Worm (Caenorhabditis elegans) whole organism, L2 larva: ENCODE measurements around the gene T11G6.3.

Experiments used
- C34F6.9 ChIP-seq: fragments of 150-350 bp; optimal IDR thresholded peaks from 2 replicates; lab custom pipeline; 2014; ENCODE audit warnings: missing biosample characterization, missing genetic modification characterization
- F13H6.1 ChIP-seq: sonication (generic microtip); optimal IDR thresholded peaks from 2 replicates; lab custom pipeline; 2016; ENCODE audit warnings: missing genetic modification characterization, missing compliant biosample characterization
- R02D3.7 ChIP-seq: fragments of 150-350 bp; optimal IDR thresholded peaks from 2 replicates; lab custom pipeline; 2014; ENCODE audit warnings: missing biosample characterization, missing genetic modification characterization
- Y55F3AM.14 ChIP-seq: fragments of 200-800 bp; sonication (Bioruptor generic); optimal IDR thresholded peaks from 2 replicates; lab custom pipeline; 2018; ENCODE audit warnings: mild to moderate bottlenecking, missing genetic modification characterization, missing compliant biosample characterization
- alr-1 ChIP-seq: fragments of 150-350 bp; optimal IDR thresholded peaks from 2 replicates; lab custom pipeline; 2014; ENCODE audit warnings: missing biosample characterization, missing genetic modification characterization
- aly-2 ChIP-seq: fragments of 150-350 bp; optimal IDR thresholded peaks from 2 replicates; lab custom pipeline; 2014; ENCODE audit warnings: missing biosample characterization, missing genetic modification characterization
- ama-1 ChIP-seq: fragments of 150-350 bp; optimal IDR thresholded peaks from 2 replicates; lab custom pipeline; 2018; ENCODE audit warnings: inconsistent platforms
- blmp-1 ChIP-seq: sonication (generic microtip); optimal IDR thresholded peaks from 2 replicates; lab custom pipeline; 2017; ENCODE audit warnings: missing genetic modification characterization, mild to moderate bottlenecking, missing compliant biosample characterization, antibody characterized with exemption, moderate library complexity; ENCODE audit not compliant: insufficient read depth
- ceh-16 ChIP-seq: fragments of 150-350 bp; optimal IDR thresholded peaks from 2 replicates; lab custom pipeline; 2014; ENCODE audit warnings: missing biosample characterization, missing genetic modification characterization
- ceh-82 ChIP-seq: fragments of 150-350 bp; optimal IDR thresholded peaks from 2 replicates; lab custom pipeline; 2014; ENCODE audit warnings: missing biosample characterization, missing genetic modification characterization
- crh-2 ChIP-seq: sonication (generic microtip); optimal IDR thresholded peaks from 2 replicates; lab custom pipeline; 2017; ENCODE audit warnings: missing biosample characterization, missing genetic modification characterization
- dmd-4 ChIP-seq: sonication (generic microtip); optimal IDR thresholded peaks from 2 replicates; lab custom pipeline; 2017; ENCODE audit warnings: missing biosample characterization, missing genetic modification characterization
- elt-1 ChIP-seq: fragments of 150-350 bp; optimal IDR thresholded peaks from 2 replicates; lab custom pipeline; 2014; ENCODE audit warnings: missing biosample characterization, missing genetic modification characterization
- fos-1 ChIP-seq: fragments of 150-350 bp; optimal IDR thresholded peaks from 2 replicates; lab custom pipeline; 2014; ENCODE audit warnings: missing biosample characterization, missing genetic modification characterization
- gmeb-1 ChIP-seq: fragments of 150-350 bp; optimal IDR thresholded peaks from 2 replicates; lab custom pipeline; 2014; ENCODE audit warnings: missing biosample characterization, missing genetic modification characterization
- lin-11 ChIP-seq: fragments of 150-350 bp; sonication (generic microtip); optimal IDR thresholded peaks from 2 replicates; lab custom pipeline; 2014; ENCODE audit warnings: missing biosample characterization, missing genetic modification characterization, inconsistent platforms, mixed read lengths
- lin-13 ChIP-seq: fragments of 150-350 bp; optimal IDR thresholded peaks from 2 replicates; lab custom pipeline; 2014; ENCODE audit warnings: missing biosample characterization, missing genetic modification reagents, missing genetic modification characterization
- lin-39 ChIP-seq: fragments of 150-350 bp; optimal IDR thresholded peaks from 2 replicates; lab custom pipeline; 2014; ENCODE audit warnings: missing biosample characterization, missing genetic modification reagents, missing genetic modification characterization
- lsy-2 ChIP-seq, 2 experiments: fragments of 150-350 bp in 1 of 2; sonication (generic microtip) in 1 of 2; optimal IDR thresholded peaks; 2 replicates each; lab custom pipeline; 2014 to 2017; ENCODE audit warnings: missing biosample characterization in 2 of 2, missing genetic modification characterization in 2 of 2
- mbf-1 ChIP-seq: sonication (generic microtip); optimal IDR thresholded peaks from 2 replicates; lab custom pipeline; 2017; ENCODE audit warnings: missing biosample characterization, missing genetic modification characterization
- mdl-1 ChIP-seq, 2 experiments: fragments of 150-350 bp in 1 of 2; sonication (generic microtip) in 1 of 2; optimal IDR thresholded peaks; 2 replicates each; lab custom pipeline; 2017; ENCODE audit warnings: missing biosample characterization in 2 of 2, missing genetic modification characterization in 2 of 2
- nhr-10 ChIP-seq: sonication (generic microtip); optimal IDR thresholded peaks from 2 replicates; lab custom pipeline; 2017; ENCODE audit warnings: missing biosample characterization, missing genetic modification characterization
- nhr-12 ChIP-seq: fragments of 150-350 bp; optimal IDR thresholded peaks from 2 replicates; lab custom pipeline; 2014; ENCODE audit warnings: missing biosample characterization, missing genetic modification characterization
- nhr-129 ChIP-seq: fragments of 150-350 bp; optimal IDR thresholded peaks from 2 replicates; lab custom pipeline; 2014; ENCODE audit warnings: missing biosample characterization, missing genetic modification characterization
- nhr-23 ChIP-seq: fragments of 150-350 bp; optimal IDR thresholded peaks from 2 replicates; lab custom pipeline; 2014; ENCODE audit warnings: missing biosample characterization, missing genetic modification reagents, missing genetic modification characterization
- nhr-237 ChIP-seq: fragments of 150-350 bp; optimal IDR thresholded peaks from 2 replicates; lab custom pipeline; 2014; ENCODE audit warnings: missing biosample characterization, missing genetic modification characterization
- nhr-25 ChIP-seq: fragments of 150-350 bp; sonication (generic microtip); optimal IDR thresholded peaks from 3 replicates; lab custom pipeline; 2014; ENCODE audit warnings: missing biosample characterization, missing genetic modification characterization
- nhr-6 ChIP-seq: fragments of 150-350 bp; optimal IDR thresholded peaks from 2 replicates; lab custom pipeline; 2014; ENCODE audit warnings: missing biosample characterization, missing genetic modification characterization
- nhr-77 ChIP-seq: fragments of 150-350 bp; optimal IDR thresholded peaks from 2 replicates; lab custom pipeline; 2014; ENCODE audit warnings: missing biosample characterization, missing genetic modification characterization
- peb-1 ChIP-seq: fragments of 150-350 bp; optimal IDR thresholded peaks from 2 replicates; lab custom pipeline; 2014; ENCODE audit warnings: missing biosample characterization, missing genetic modification characterization
- sem-4 ChIP-seq: fragments of 150-350 bp; optimal IDR thresholded peaks from 2 replicates; lab custom pipeline; 2014; ENCODE audit warnings: missing biosample characterization, missing genetic modification reagents, missing genetic modification characterization
- skn-1 ChIP-seq: sonication (generic microtip); optimal IDR thresholded peaks from 2 replicates; lab custom pipeline; 2017; ENCODE audit warnings: missing biosample characterization, missing genetic modification characterization
- sma-3 ChIP-seq: sonication (generic microtip); optimal IDR thresholded peaks from 2 replicates; lab custom pipeline; 2016; ENCODE audit warnings: missing genetic modification reagents, missing genetic modification characterization, missing compliant biosample characterization
- sma-9 ChIP-seq, 2 experiments: fragments of 150-350 bp in 1 of 2; sonication (generic microtip) in 1 of 2; optimal IDR thresholded peaks; 2 replicates each; lab custom pipeline; 2014 to 2016; ENCODE audit warnings: missing genetic modification characterization in 2 of 2, mild to moderate bottlenecking in 1 of 2, missing biosample characterization in 1 of 2, missing compliant biosample characterization in 1 of 2, missing genetic modification reagents in 1 of 2, moderate library complexity in 1 of 2
- snpc-4 ChIP-seq: fragments of 150-350 bp; optimal IDR thresholded peaks from 2 replicates; lab custom pipeline; 2014; ENCODE audit warnings: missing biosample characterization, missing genetic modification characterization
- unc-55 ChIP-seq: fragments of 150-350 bp; sonication (generic microtip); optimal IDR thresholded peaks from 3 replicates; lab custom pipeline; 2014; ENCODE audit warnings: missing biosample characterization, missing genetic modification reagents, missing genetic modification characterization
- unc-62 ChIP-seq: fragments of 150-350 bp; optimal IDR thresholded peaks from 2 replicates; lab custom pipeline; 2014; ENCODE audit warnings: missing biosample characterization, missing genetic modification reagents, missing genetic modification characterization
- zag-1 ChIP-seq: fragments of 150-350 bp; optimal IDR thresholded peaks from 2 replicates; lab custom pipeline; 2014; ENCODE audit warnings: missing biosample characterization, missing genetic modification characterization
- ztf-1 ChIP-seq: fragments of 200-800 bp; sonication (Bioruptor generic); conservative IDR thresholded peaks from 2 replicates; pipeline ENCODE4 v1.3.6; 2022; ENCODE audit warnings: missing genetic modification characterization, missing compliant biosample characterization
- ztf-11 ChIP-seq: sonication (generic microtip); optimal IDR thresholded peaks from 2 replicates; lab custom pipeline; 2017; ENCODE audit warnings: missing biosample characterization, missing genetic modification characterization
- ztf-4 ChIP-seq: fragments of 150-350 bp; optimal IDR thresholded peaks from 2 replicates; lab custom pipeline; 2014; ENCODE audit warnings: missing biosample characterization, missing genetic modification characterization

The T11G6.3 gene

ce11 chrIV:10815950-10816349 lies 39.1 kb downstream of the T11G6.3 start:
- TF ChIP-seq ama-1 (lab: Kevin White, UChicago) (no peak), blmp-1 (tag; lab: Kevin White, UChicago) (peak; percentile 84), unc-55 (GFP tag; lab: Kevin White, UChicago) (no peak), nhr-25 (peak; percentile 57), lsy-2 (tag; optimal IDR thresholded peaks at IDR 0.05; lab: Kevin White, UChicago) (no peak), ceh-16 (tag; lab: Kevin White, UChicago) (no peak)

ce11 chrIV:10812099-10812498 lies 42.9 kb downstream of the T11G6.3 start, which contains the start of gene miz-1:
TSS of gene miz-1 (plus strand) at chrIV:10812399.
- TF ChIP-seq ceh-82 (tag; lab: Kevin White, UChicago) (no peak), sma-3 (GFP tag; lab: Kevin White, UChicago) (no peak), nhr-23 (no peak), crh-2 (tag; lab: Kevin White, UChicago) (no peak), C34F6.9 (no peak), ztf-1 (GFP tag; lab: Robert Waterston, UW) (no peak), unc-55 (GFP tag; lab: Kevin White, UChicago) (no peak), zag-1 (tag; lab: Kevin White, UChicago) (no peak), nhr-12 (no peak), elt-1 (tag; lab: Kevin White, UChicago) (no peak), ztf-11 (tag; lab: Kevin White, UChicago) (no peak), alr-1 (tag; lab: Kevin White, UChicago) (no peak), Y55F3AM.14 (GFP tag; lab: Kevin White, UChicago) (no peak)

DNA sequence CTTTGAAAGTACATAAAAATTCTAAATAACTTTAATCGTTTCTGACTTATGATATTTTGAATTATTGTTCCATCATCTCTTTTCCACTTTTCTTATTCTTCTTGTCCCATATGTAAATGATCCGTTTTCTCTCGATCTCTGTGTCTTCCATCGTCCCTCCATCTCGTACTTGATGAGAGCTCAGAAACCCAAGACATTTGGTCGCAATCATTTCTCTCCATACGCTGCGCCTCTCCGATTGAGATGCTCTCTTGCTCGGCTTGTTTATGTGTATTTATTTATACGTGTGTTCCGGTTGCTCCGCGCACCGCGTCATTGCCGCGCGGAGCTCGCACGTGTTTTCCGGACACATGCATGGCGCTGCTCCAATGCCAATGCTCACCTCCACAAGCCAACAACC lies 43.6 kb downstream of the T11G6.3 start:
- no peak for TF ChIP-seq ceh-16 (tag; lab: Kevin White, UChicago)
- TF ChIP-seq lin-13 (GFP tag; lab: Kevin White, UChicago) = no peak
- no peak for TF ChIP-seq nhr-10 (tag; lab: Kevin White, UChicago)
- TF ChIP-seq peb-1 (tag; lab: Kevin White, UChicago) = no peak
- no peak for TF ChIP-seq lin-11 (tag; lab: Kevin White, UChicago)
- TF ChIP-seq blmp-1 (tag; lab: Kevin White, UChicago) = no peak
- TF ChIP-seq sma-9 (GFP tag; optimal IDR thresholded peaks at IDR 0.05; lab: Kevin White, UChicago) = no peak
- TF ChIP-seq sma-9 (tag; optimal IDR thresholded peaks at IDR 0.05; lab: Kevin White, UChicago) = no peak
- no peak for TF ChIP-seq skn-1
- TF ChIP-seq nhr-129 (tag; lab: Kevin White, UChicago) = no peak
- no peak for TF ChIP-seq ceh-82 (tag; lab: Kevin White, UChicago)
- TF ChIP-seq ztf-11 (tag; lab: Kevin White, UChicago) = no peak
- TF ChIP-seq nhr-23 = no peak
- no peak for TF ChIP-seq unc-62 (GFP tag; lab: Kevin White, UChicago)
- TF ChIP-seq alr-1 (tag; lab: Kevin White, UChicago) = no peak
- no peak for TF ChIP-seq C34F6.9
- no peak for TF ChIP-seq aly-2 (tag; lab: Kevin White, UChicago)
- TF ChIP-seq, all 48 proteins: peak for 0

DNA sequence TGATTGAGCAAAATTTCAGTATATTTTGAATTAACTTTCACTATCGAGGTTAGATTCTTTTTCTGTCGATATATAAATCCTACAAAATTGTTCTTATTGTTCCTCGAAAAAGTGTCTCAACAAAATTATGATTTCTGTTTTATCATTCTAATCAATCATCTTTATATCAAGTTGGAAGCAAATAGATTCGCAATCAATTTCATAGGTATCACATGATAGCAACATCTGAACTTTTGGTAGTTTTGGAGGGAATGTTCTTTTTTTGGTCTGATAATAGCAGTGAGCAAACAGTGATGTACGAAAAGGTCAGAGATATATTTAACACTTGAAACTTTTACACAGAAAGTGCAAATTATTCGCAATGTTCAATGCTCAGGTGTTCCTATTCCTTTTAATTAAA lies 44.2 kb downstream of the T11G6.3 start:
- TF ChIP-seq F13H6.1 (tag; lab: Kevin White, UChicago) = peak; percentile 5
- no peak for TF ChIP-seq unc-55 (GFP tag; lab: Kevin White, UChicago)
- peak; percentile 63 for TF ChIP-seq sma-9 (GFP tag; optimal IDR thresholded peaks at IDR 0.05; lab: Kevin White, UChicago)
- TF ChIP-seq sma-9 (tag; optimal IDR thresholded peaks at IDR 0.05; lab: Kevin White, UChicago) = no peak
- peak; percentile 30 for TF ChIP-seq crh-2 (tag; lab: Kevin White, UChicago)
- TF ChIP-seq dmd-4 (tag; lab: Kevin White, UChicago) = no peak
- TF ChIP-seq peb-1 (tag; lab: Kevin White, UChicago) = no peak
- TF ChIP-seq nhr-10 (tag; lab: Kevin White, UChicago) = no peak
- peak; percentile 23 for TF ChIP-seq gmeb-1 (tag; lab: Kevin White, UChicago)
- TF ChIP-seq fos-1 = peak; percentile 62
- no peak for TF ChIP-seq nhr-12

DNA sequence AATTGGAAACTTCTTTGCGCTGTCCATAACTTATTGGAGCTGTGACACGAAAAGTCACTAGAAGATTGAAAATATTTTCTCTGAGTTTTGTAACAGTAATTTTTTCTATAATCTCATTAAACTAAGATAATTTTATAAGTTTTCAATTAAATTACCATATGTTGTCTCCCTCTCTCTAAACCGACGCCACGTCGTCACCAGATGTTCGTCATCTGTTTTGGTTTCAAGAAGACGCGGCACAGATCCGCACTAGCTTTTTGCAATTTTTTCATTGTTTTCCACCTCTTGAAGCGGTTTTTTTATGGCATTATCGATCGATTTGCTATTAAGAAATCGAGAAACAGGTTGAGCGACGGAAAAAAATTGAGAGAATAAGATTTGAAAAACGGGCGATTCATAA lies 51.1 kb downstream of the T11G6.3 start:
- TF ChIP-seq nhr-77 (no peak), nhr-237 (tag; lab: Kevin White, UChicago) (no peak), ztf-4 (tag; lab: Kevin White, UChicago) (no peak), nhr-6 (no peak), nhr-10 (tag; lab: Kevin White, UChicago) (no peak), mdl-1 (tag; optimal IDR thresholded peaks at IDR 0.05; lab: Kevin White, UChicago) (no peak), zag-1 (tag; lab: Kevin White, UChicago) (no peak), sem-4 (tag; lab: Kevin White, UChicago) (no peak), sma-3 (GFP tag; lab: Kevin White, UChicago) (no peak), snpc-4 (tag; lab: Kevin White, UChicago) (no peak), lin-39 (tag; lab: Kevin White, UChicago) (no peak), F13H6.1 (tag; lab: Kevin White, UChicago) (no peak), Y55F3AM.14 (GFP tag; lab: Kevin White, UChicago) (no peak), R02D3.7 (tag; lab: Kevin White, UChicago) (no peak), skn-1 (no peak), mbf-1 (tag; lab: Kevin White, UChicago) (no peak)
